Fruit fly (Drosophila melanogaster) whole organism, embryonic: Measurements from ENCODE around the gene CG9568.

Source experiments
- CG10543 ChIP-seq: fragments of 200-800 bp; sonication (Bioruptor generic); optimal IDR thresholded peaks from 3 replicates; lab custom pipeline; 2017; ENCODE audit warnings: missing biosample characterization, mild to moderate bottlenecking, missing genetic modification characterization, moderate library complexity
- Spps ChIP-seq: fragments of 200-800 bp; sonication (Bioruptor generic); optimal IDR thresholded peaks from 2 replicates; lab custom pipeline; 2018; ENCODE audit warnings: missing biosample characterization, mild to moderate bottlenecking, missing genetic modification characterization

- TF ChIP-seq Spps (tag; lab: Kevin White, UChicago): no peak
- peak; percentile 33 for TF ChIP-seq CG10543 (GFP tag; lab: Kevin White, UChicago)
These were observed 13.1 kb upstream of the CG9568 start, which contains the start of the genes alien and CG18661 for dm6 chr2L:8997285-8997684.
